Worm (Caenorhabditis elegans) whole organism, young adult: ENCODE data around the gene Y52E8A.6.

ENCODE experiments used
- Y79H2A.3 ChIP-seq: fragments of 200-800 bp; sonication (Bioruptor generic); conservative IDR thresholded peaks from 2 replicates; pipeline ENCODE4 v1.3.6; 2022; ENCODE audit warnings: missing genetic modification reagents, missing genetic modification characterization, missing compliant biosample characterization
- bed-1 ChIP-seq: fragments of 200-800 bp; sonication (Bioruptor generic); IDR thresholded peaks from 2 replicates; pipeline ENCODE4 v1.3.6; 2022; ENCODE audit warnings: missing genetic modification reagents, missing genetic modification characterization, missing compliant biosample characterization
- pha-4 ChIP-seq: fragments of 150-350 bp; sonication (generic microtip); optimal IDR thresholded peaks from 2 replicates; lab custom pipeline; 2014; ENCODE audit warnings: missing biosample characterization, missing genetic modification reagents, missing genetic modification characterization

- TF ChIP-seq bed-1 (GFP tag; lab: Robert Waterston, UW), result no peak
- no peak for TF ChIP-seq Y79H2A.3
- TF ChIP-seq pha-4 (tag; lab: Kevin White, UChicago), result no peak
These were observed 25.0 kb downstream of the Y52E8A.6 start, which contains the start of gene rml-4 for ce11 chrII:4294801-4295200.
